Worm (Caenorhabditis elegans): Measurements from ENCODE around the gene csn-6.

- no peak for TF ChIP-seq ama-1 (optimal IDR thresholded peaks at IDR 0.05)
- no peak for TF ChIP-seq B0310.2 (tag; optimal IDR thresholded peaks at IDR 0.05)
Observed at ce11 chrIV:13300109-13300508, 515 bp upstream of the csn-6 start, which contains the start of gene kdp-1.
